Worm (Caenorhabditis elegans) whole organism, early embryonic: ENCODE results near the gene F56D6.6.

Source experiments
- B0310.2 ChIP-seq: sonication (generic microtip); optimal IDR thresholded peaks from 2 replicates; lab custom pipeline; 2016; ENCODE audit warnings: mild to moderate bottlenecking, missing genetic modification characterization, missing compliant biosample characterization
- F13C5.2 ChIP-seq: sonication (generic microtip); optimal IDR thresholded peaks from 2 replicates; lab custom pipeline; 2017; ENCODE audit warnings: mild to moderate bottlenecking, missing genetic modification characterization, inconsistent platforms, missing compliant biosample characterization
- aly-1 ChIP-seq: sonication (generic microtip); optimal IDR thresholded peaks from 2 replicates; lab custom pipeline; 2016; ENCODE audit warnings: missing genetic modification characterization, missing compliant biosample characterization
- ama-1 ChIP-seq: fragments of 150-350 bp; optimal IDR thresholded peaks from 2 replicates; lab custom pipeline; 2014
- ceh-13 ChIP-seq: fragments of 200-800 bp; sonication (Bioruptor generic); optimal IDR thresholded peaks from 2 replicates; lab custom pipeline; 2018; ENCODE audit warnings: mild to moderate bottlenecking, missing genetic modification characterization, missing compliant biosample characterization
- ceh-36 ChIP-seq: sonication (generic microtip); optimal IDR thresholded peaks from 2 replicates; lab custom pipeline; 2016; ENCODE audit warnings: missing genetic modification characterization, inconsistent platforms, missing compliant biosample characterization
- ets-7 ChIP-seq: sonication (generic microtip); optimal IDR thresholded peaks from 2 replicates; lab custom pipeline; 2016; ENCODE audit warnings: missing genotype, missing genetic modification characterization, missing compliant biosample characterization
- flt-1 ChIP-seq: fragments of 200-800 bp; sonication (Bioruptor generic); IDR thresholded peaks from 2 replicates; pipeline ENCODE4 v1.3.6; 2022; ENCODE audit warnings: missing genetic modification characterization, missing compliant biosample characterization
- hmbx-1 ChIP-seq: sonication (generic microtip); optimal IDR thresholded peaks from 2 replicates; lab custom pipeline; 2016; ENCODE audit warnings: mild to moderate bottlenecking, missing genetic modification characterization, missing compliant biosample characterization
- hmg-4 ChIP-seq: fragments of 200-800 bp; sonication (Bioruptor generic); optimal IDR thresholded peaks from 2 replicates; lab custom pipeline; 2018; ENCODE audit warnings: mild to moderate bottlenecking, missing genetic modification characterization, missing compliant biosample characterization
- hnd-1 ChIP-seq: sonication (generic microtip); optimal IDR thresholded peaks from 2 replicates; lab custom pipeline; 2016; ENCODE audit warnings: missing genetic modification characterization, missing compliant biosample characterization
- pes-1 ChIP-seq: fragments of 200-800 bp; sonication (Bioruptor generic); IDR thresholded peaks from 2 replicates; pipeline ENCODE4 v1.3.6; 2022; ENCODE audit warnings: missing genetic modification reagents, missing genetic modification characterization, missing compliant biosample characterization
- scrt-1 ChIP-seq: fragments of 200-800 bp; sonication (Bioruptor generic); IDR thresholded peaks from 2 replicates; pipeline ENCODE4 v1.3.6; 2022; ENCODE audit warnings: missing genetic modification characterization, missing compliant biosample characterization
- sea-1 ChIP-seq: fragments of 200-800 bp; sonication (Bioruptor generic); conservative IDR thresholded peaks from 2 replicates; pipeline ENCODE4 v1.3.6; 2022; ENCODE audit warnings: missing genetic modification characterization, missing compliant biosample characterization
- tbx-11 ChIP-seq: fragments of 200-800 bp; sonication (Bioruptor generic); IDR thresholded peaks from 2 replicates; pipeline ENCODE4 v1.3.6; 2022; ENCODE audit warnings: missing genetic modification characterization, missing compliant biosample characterization
- tbx-37 ChIP-seq: fragments of 200-800 bp; sonication (Bioruptor generic); conservative IDR thresholded peaks from 2 replicates; pipeline ENCODE4 v1.3.6; 2022; ENCODE audit warnings: missing genetic modification reagents, missing genetic modification characterization, missing compliant biosample characterization
- tra-4 ChIP-seq: sonication (generic microtip); optimal IDR thresholded peaks from 2 replicates; lab custom pipeline; 2017; ENCODE audit warnings: missing genetic modification characterization, missing compliant biosample characterization

The F56D6.6 gene

DNA sequence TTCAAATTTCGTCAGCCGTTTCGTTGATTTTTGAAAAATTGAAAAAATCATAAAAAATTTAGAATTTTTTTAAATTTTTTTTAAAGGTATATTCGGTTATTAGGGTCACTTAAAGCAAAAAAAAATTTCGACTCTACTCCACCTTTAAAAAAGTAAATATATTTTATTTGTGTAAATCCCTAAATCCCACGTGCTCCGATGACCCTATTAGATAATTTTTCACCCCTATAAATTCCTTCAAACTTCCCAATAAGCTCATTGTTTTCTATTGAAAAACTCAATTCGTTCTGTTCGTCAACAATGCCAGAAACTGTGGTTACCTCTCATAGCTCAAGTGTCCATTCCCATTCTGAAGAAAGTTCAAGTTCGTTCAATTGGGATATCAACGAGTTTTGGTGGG lies 9.5 kb downstream of the F56D6.6 start, which contains the start of gene F56D6.20:
Gene F56D6.20 (plus strand): TSS at position 301 of the 400 bp plus-strand sequence.
- no peak for TF ChIP-seq ets-7
- TF ChIP-seq B0310.2: no peak
- no peak for TF ChIP-seq sea-1 (GFP tag; lab: Robert Waterston, UW)
- no peak for TF ChIP-seq tbx-11
- TF ChIP-seq ceh-36 (tag; lab: Kevin White, UChicago): no peak
- no peak for TF ChIP-seq flt-1 (GFP tag; lab: Robert Waterston, UW)
- no peak for TF ChIP-seq F13C5.2 (tag; lab: Kevin White, UChicago)
- no peak for TF ChIP-seq hmbx-1 (tag; lab: Kevin White, UChicago)
- no peak for TF ChIP-seq tbx-37 (GFP tag; lab: Robert Waterston, UW)
- no peak for TF ChIP-seq ama-1 (lab: Kevin White, UChicago)
- no peak for TF ChIP-seq tra-4
- no peak for TF ChIP-seq ceh-13 (GFP tag; lab: Kevin White, UChicago)
- no peak for TF ChIP-seq hmg-4 (GFP tag; lab: Kevin White, UChicago)

DNA sequence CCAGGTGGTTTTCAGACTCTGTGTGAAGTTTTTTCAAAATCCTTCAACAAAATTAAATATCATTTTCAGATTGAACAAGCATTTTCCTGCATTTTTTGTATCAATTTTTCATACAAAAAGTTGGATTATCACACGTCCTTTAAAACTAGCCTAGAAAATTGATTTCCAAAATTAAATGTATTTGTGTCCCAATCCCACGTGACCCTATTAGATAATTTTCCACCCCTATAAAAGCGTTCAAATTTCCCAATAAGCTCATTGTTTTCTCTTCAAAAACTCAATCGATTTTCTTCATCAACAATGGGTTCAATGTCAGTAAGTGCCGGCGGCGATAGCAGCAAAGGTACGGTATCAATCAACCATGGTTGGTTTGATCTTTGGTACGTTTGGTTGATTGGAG lies 11.4 kb downstream of the F56D6.6 start, which contains the start of gene F56D6.19:
Gene F56D6.19 (plus strand): TSS at position 301 of the 400 bp plus-strand sequence.
- TF ChIP-seq ama-1 (lab: Kevin White, UChicago): no peak
- no peak for TF ChIP-seq aly-1
- no peak for TF ChIP-seq hmbx-1 (tag; lab: Kevin White, UChicago)
- no peak for TF ChIP-seq F13C5.2 (tag; lab: Kevin White, UChicago)
- no peak for TF ChIP-seq ceh-36 (tag; lab: Kevin White, UChicago)
- TF ChIP-seq hnd-1 (tag; lab: Kevin White, UChicago): no peak
- TF ChIP-seq flt-1 (GFP tag; lab: Robert Waterston, UW): no peak
- no peak for TF ChIP-seq tbx-11
- no peak for TF ChIP-seq ceh-13 (GFP tag; lab: Kevin White, UChicago)
- no peak for TF ChIP-seq pes-1 (GFP tag; lab: Robert Waterston, UW)
- no peak for TF ChIP-seq scrt-1
- no peak for TF ChIP-seq tra-4
- TF ChIP-seq hmg-4 (GFP tag; lab: Kevin White, UChicago): no peak
- no peak for TF ChIP-seq tbx-37 (GFP tag; lab: Robert Waterston, UW)
- TF ChIP-seq sea-1 (GFP tag; lab: Robert Waterston, UW): no peak
- no peak for TF ChIP-seq B0310.2
- TF ChIP-seq ets-7: no peak

DNA sequence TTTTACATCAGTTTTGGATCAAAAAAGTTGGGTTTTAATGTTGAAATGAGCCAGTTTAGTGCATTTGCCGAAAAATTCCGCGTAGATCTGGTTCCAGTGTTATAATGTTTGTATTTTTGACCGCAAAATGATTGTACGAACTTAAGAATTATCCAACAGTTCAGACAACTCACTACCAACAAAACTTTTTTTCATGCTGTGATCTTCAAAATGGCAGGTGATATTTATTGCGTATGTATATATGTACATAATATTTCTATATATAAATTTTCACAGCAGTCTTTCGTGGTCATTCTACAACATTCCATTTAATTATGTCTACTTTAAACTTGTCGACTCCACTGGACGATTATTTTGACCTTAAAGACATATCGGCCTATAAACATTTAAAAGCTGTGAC lies 12.2 kb downstream of the F56D6.6 start, which contains the start of gene srz-20:
Gene srz-20 (plus strand): TSS at position 301 of the 400 bp plus-strand sequence.
- TF ChIP-seq tbx-11: no peak

DNA sequence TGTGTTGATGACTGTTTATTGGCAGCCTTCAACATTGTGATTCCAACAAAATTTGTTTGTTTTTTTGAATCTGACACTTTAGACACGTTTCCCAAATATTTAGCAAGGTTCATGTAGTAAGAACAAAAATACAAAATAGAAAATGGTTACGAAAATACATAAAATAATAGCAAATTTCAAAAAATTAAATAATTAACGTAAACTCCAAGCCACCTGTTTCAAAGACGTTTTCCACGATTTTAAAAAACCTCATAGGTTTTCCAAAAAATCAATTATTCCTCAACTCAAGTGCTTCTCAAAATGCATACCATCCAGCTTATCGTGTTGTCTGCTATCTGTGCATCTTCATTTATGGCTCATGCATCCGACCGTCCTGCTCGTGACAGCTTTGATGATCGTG lies 14.3 kb downstream of the F56D6.6 start, which contains the start of gene F56D6.14:
Gene F56D6.14 (plus strand): TSS at position 301 of the 400 bp plus-strand sequence.
- no peak for TF ChIP-seq hmbx-1 (tag; lab: Kevin White, UChicago)
- no peak for TF ChIP-seq F13C5.2 (tag; lab: Kevin White, UChicago)
- TF ChIP-seq ets-7: no peak
- TF ChIP-seq pes-1 (GFP tag; lab: Robert Waterston, UW): no peak
- no peak for TF ChIP-seq tbx-11
- no peak for TF ChIP-seq sea-1 (GFP tag; lab: Robert Waterston, UW)
- no peak for TF ChIP-seq aly-1
- TF ChIP-seq ama-1 (lab: Kevin White, UChicago): no peak
- no peak for TF ChIP-seq scrt-1
- no peak for TF ChIP-seq B0310.2
- TF ChIP-seq tbx-37 (GFP tag; lab: Robert Waterston, UW): no peak
- no peak for TF ChIP-seq ceh-13 (GFP tag; lab: Kevin White, UChicago)
- TF ChIP-seq hmg-4 (GFP tag; lab: Kevin White, UChicago): no peak

DNA sequence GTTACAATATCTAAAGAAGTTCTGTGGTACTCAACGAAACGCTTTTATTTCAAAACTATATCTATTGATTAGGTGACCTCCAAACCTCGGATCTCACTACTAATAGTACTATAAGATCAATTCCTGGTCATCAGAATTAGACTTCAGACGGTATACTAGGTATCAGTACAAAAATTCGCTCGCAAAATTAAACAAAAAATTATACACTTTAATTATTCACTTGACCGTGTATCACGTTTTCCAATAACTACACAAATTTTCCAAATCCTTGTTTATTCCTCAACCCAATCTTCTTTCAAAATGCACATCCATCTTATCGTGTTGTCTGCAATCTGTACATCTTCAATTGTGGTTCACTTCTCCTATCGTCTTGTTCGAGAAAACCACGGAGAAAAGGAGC lies 15.1 kb downstream of the F56D6.6 start, which contains the start of gene F56D6.23:
Gene F56D6.23 (plus strand): TSS at position 301 of the 400 bp plus-strand sequence.
- TF ChIP-seq tbx-11: no peak
- no peak for TF ChIP-seq aly-1
- TF ChIP-seq ceh-13 (GFP tag; lab: Kevin White, UChicago): no peak
- TF ChIP-seq tra-4: no peak
- TF ChIP-seq hmg-4 (GFP tag; lab: Kevin White, UChicago): no peak
- no peak for TF ChIP-seq pes-1 (GFP tag; lab: Robert Waterston, UW)
- no peak for TF ChIP-seq ceh-36 (tag; lab: Kevin White, UChicago)
- TF ChIP-seq ets-7: no peak
- no peak for TF ChIP-seq hnd-1 (tag; lab: Kevin White, UChicago)
- TF ChIP-seq sea-1 (GFP tag; lab: Robert Waterston, UW): no peak
- no peak for TF ChIP-seq ama-1 (lab: Kevin White, UChicago)
- TF ChIP-seq tbx-37 (GFP tag; lab: Robert Waterston, UW): no peak
- TF ChIP-seq scrt-1: no peak
- no peak for TF ChIP-seq B0310.2

DNA sequence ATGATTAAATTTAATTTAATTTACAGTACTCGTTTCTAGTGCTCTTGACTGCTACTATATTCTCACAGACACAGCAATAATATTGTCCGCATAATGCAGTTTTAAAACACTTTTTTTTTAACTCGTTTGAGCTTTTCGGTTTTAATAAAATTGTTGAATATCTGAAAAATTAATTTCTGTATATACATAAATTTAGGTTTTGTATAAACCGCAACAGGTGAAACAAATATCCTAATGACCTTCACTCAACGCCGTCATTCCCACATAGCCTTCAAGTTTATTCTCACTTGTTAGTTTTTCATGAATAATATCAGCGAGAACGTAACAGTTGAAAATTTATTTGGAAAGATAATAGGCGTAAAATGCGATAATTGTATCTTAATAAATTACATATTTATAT lies 16.5 kb downstream of the F56D6.6 start, which contains the start of gene srz-19:
Gene srz-19 (plus strand): TSS at position 301 of the 400 bp plus-strand sequence.
- TF ChIP-seq tra-4 (no peak), scrt-1 (no peak), ets-7 (no peak), pes-1 (GFP tag; lab: Robert Waterston, UW) (no peak), hnd-1 (tag; lab: Kevin White, UChicago) (no peak), tbx-37 (GFP tag; lab: Robert Waterston, UW) (no peak), aly-1 (no peak), ceh-13 (GFP tag; lab: Kevin White, UChicago) (no peak), B0310.2 (no peak), tbx-11 (no peak), ceh-36 (tag; lab: Kevin White, UChicago) (no peak), flt-1 (GFP tag; lab: Robert Waterston, UW) (no peak), ama-1 (lab: Kevin White, UChicago) (no peak), hmg-4 (GFP tag; lab: Kevin White, UChicago) (no peak), F13C5.2 (tag; lab: Kevin White, UChicago) (no peak)

DNA sequence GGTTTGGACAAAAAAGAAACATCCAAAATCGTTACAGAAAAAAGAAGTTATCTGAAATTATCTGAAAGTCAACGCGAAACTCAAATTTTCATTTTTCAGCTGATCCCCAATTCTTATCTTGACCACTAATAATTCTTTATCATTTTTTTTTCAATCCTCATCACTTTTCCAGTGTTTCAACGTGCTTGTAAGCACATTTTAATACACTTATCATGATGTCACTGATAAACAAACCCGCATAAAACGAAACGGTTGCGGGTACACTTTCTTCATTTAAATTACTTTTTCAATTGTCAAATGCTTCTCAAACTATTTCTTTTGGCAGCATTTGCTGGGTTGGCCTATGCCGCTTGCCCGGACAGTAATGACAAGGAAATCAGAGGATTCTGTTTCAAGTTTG lies 18.8 kb downstream of the F56D6.6 start, which contains the start of gene clec-67:
Gene clec-67 (plus strand): TSS at position 268 of the 400 bp plus-strand sequence.
- TF ChIP-seq flt-1 (GFP tag; lab: Robert Waterston, UW) (no peak), B0310.2 (no peak), ceh-36 (tag; lab: Kevin White, UChicago) (no peak), hmbx-1 (tag; lab: Kevin White, UChicago) (no peak), F13C5.2 (tag; lab: Kevin White, UChicago) (no peak), sea-1 (GFP tag; lab: Robert Waterston, UW) (no peak), pes-1 (GFP tag; lab: Robert Waterston, UW) (no peak), tbx-37 (GFP tag; lab: Robert Waterston, UW) (no peak), ama-1 (lab: Kevin White, UChicago) (no peak), tbx-11 (no peak), ceh-13 (GFP tag; lab: Kevin White, UChicago) (no peak), tra-4 (no peak), hmg-4 (GFP tag; lab: Kevin White, UChicago) (no peak), aly-1 (no peak), ets-7 (no peak), hnd-1 (tag; lab: Kevin White, UChicago) (no peak), scrt-1 (no peak)
